Worm (Caenorhabditis elegans): ENCODE measurements around the gene F58A4.6.

The F58A4.6 gene

ce11 chrIII:9614211-9614610, at the start of gene F58A4.6, which contains the start of gene pri-1:
Gene F58A4.6, plus strand, starts transcription at chrIII:9614482.
Gene pri-1, minus strand, starts transcription at chrIII:9614281.
- TF ChIP-seq F33H1.4 (GFP tag; IDR thresholded peaks at IDR 0.05) (peak; percentile 30; the same call in 1 of the 2 replicates), F39B2.1 (GFP tag; IDR thresholded peaks at IDR 0.05) (no peak), madf-6 (GFP tag; IDR thresholded peaks at IDR 0.05) (peak; percentile 56; the same call in 1 of the 2 replicates), efl-1 (GFP tag; optimal IDR thresholded peaks at IDR 0.05) (peak; percentile 73), lin-40 (tag; optimal IDR thresholded peaks at IDR 0.05) (no peak), madf-8 (GFP tag; conservative IDR thresholded peaks at IDR 0.05) (peak; percentile 19; the same call in 1 of the 2 replicates), mcd-1 (GFP tag; IDR thresholded peaks at IDR 0.05) (peak; percentile 83), dpff-1 (tag; optimal IDR thresholded peaks at IDR 0.05) (no peak), nfyb-1 (GFP tag; IDR thresholded peaks at IDR 0.05) (no peak), lin-54 (GFP tag; optimal IDR thresholded peaks at IDR 0.05) (peak; percentile 56), ama-1 (optimal IDR thresholded peaks at IDR 0.05) (no peak), ama-1 (GFP tag; optimal IDR thresholded peaks at IDR 0.05) (no peak), ztf-18 (tag; optimal IDR thresholded peaks at IDR 0.05) (peak; percentile 6), ceh-58 (GFP tag; IDR thresholded peaks at IDR 0.05) (no peak), lsl-1 (GFP tag; optimal IDR thresholded peaks at IDR 0.05) (peak; percentile 29), F22D6.2 (tag; optimal IDR thresholded peaks at IDR 0.05) (no peak), dpl-1 (GFP tag; optimal IDR thresholded peaks at IDR 0.05) (peak; percentile 32), D2030.7 (GFP tag; IDR thresholded peaks at IDR 0.05) (peak; percentile 25; the same call in 1 of the 2 replicates)

ce11 chrIII:9565973-9566372, 48.3 kb upstream of the F58A4.6 start, which contains the start of gene C48B4.11:
Gene C48B4.11, minus strand, starts transcription at chrIII:9566115.
- TF ChIP-seq ztf-18 (tag; optimal IDR thresholded peaks at IDR 0.05) (no peak), mes-4 (tag; optimal IDR thresholded peaks at IDR 0.05) (no peak), Y79H2A.3 (GFP tag; conservative IDR thresholded peaks at IDR 0.05) (no peak), pha-4 (tag; optimal IDR thresholded peaks at IDR 0.05) (no peak), ceh-40 (GFP tag; IDR thresholded peaks at IDR 0.05) (no peak), athp-1 (tag; optimal IDR thresholded peaks at IDR 0.05) (no peak), Y53G8AR.9 (GFP tag; conservative IDR thresholded peaks at IDR 0.05) (no peak), nhr-80 (tag; optimal IDR thresholded peaks at IDR 0.05) (no peak), attf-3 (GFP tag; conservative IDR thresholded peaks at IDR 0.05) (no peak), lin-26 (GFP tag; IDR thresholded peaks at IDR 0.05) (no peak), D2030.7 (GFP tag; IDR thresholded peaks at IDR 0.05) (no peak), nfya-2 (GFP tag; IDR thresholded peaks at IDR 0.05) (no peak), nhr-179 (tag; optimal IDR thresholded peaks at IDR 0.05) (no peak), madf-10 (tag; optimal IDR thresholded peaks at IDR 0.05) (no peak), hsf-1 (GFP tag; IDR thresholded peaks at IDR 0.05) (no peak), ZK185.1 (tag; optimal IDR thresholded peaks at IDR 0.05; ENCODE audit: poor library complexity, severe bottlenecking) (no peak), let-526 (GFP tag; IDR thresholded peaks at IDR 0.05) (no peak), hmg-20 (GFP tag; IDR thresholded peaks at IDR 0.05) (no peak), F37B4.10 (GFP tag; IDR thresholded peaks at IDR 0.05) (no peak), nhr-27 (tag; optimal IDR thresholded peaks at IDR 0.05) (no peak), F55B11.4 (tag; optimal IDR thresholded peaks at IDR 0.05; ENCODE audit: borderline replicate concordance, insufficient read depth) (no peak), ccch-3 (GFP tag; optimal IDR thresholded peaks at IDR 0.05) (no peak), ceh-79 (tag; optimal IDR thresholded peaks at IDR 0.05) (no peak), snpc-1.1 (tag; optimal IDR thresholded peaks at IDR 0.05; ENCODE audit: insufficient read depth) (no peak), unc-130 (GFP tag; optimal IDR thresholded peaks at IDR 0.05) (no peak), lag-1 (GFP tag; IDR thresholded peaks at IDR 0.05) (no peak), Y56A3A.18 (GFP tag; IDR thresholded peaks at IDR 0.05) (no peak), efl-1 (GFP tag; optimal IDR thresholded peaks at IDR 0.05) (peak; percentile 12), ceh-58 (GFP tag; IDR thresholded peaks at IDR 0.05) (no peak), Y53F4B.3 (GFP tag; IDR thresholded peaks at IDR 0.05) (no peak), ama-1 (optimal IDR thresholded peaks at IDR 0.05) (no peak), ama-1 (GFP tag; optimal IDR thresholded peaks at IDR 0.05) (no peak), F57C9.4 (tag; optimal IDR thresholded peaks at IDR 0.05) (no peak), aptf-3 (GFP tag; IDR thresholded peaks at IDR 0.05) (no peak), ztf-28 (GFP tag; IDR thresholded peaks at IDR 0.05) (no peak), F10E7.11 (tag; optimal IDR thresholded peaks at IDR 0.05) (no peak), snpc-3.4 (tag; optimal IDR thresholded peaks at IDR 0.05) (no peak)

Measured in whole organism, young adult.